Worm (Caenorhabditis elegans): ENCODE results near the gene F40F8.1.
"Not testable (repeated sequence)": the region's sequence is repeated elsewhere in the genome, so short reads cannot be mapped to it uniquely, and the experiment has no call there.

- TF ChIP-seq W03F9.2, dao-5 (tag; optimal IDR thresholded peaks at IDR 0.05): not testable (repeated sequence)
These were observed 5.7 kb upstream of the F40F8.1 start, which contains the start of gene W10C6.2 for ce11 chrII:11121800-11122199.

Measured in whole organism, L4/young adult.